Fruit fly (Drosophila melanogaster) whole organism, embryonic: ENCODE data around the gene CG9855.
A peak's percentile ranks its signal among the peaks of the same experiment; 100 is the strongest.

Experiments used
- BtbVII ChIP-seq: fragments of 200-800 bp; sonication (Bioruptor generic); optimal IDR thresholded peaks from 3 replicates; lab custom pipeline; 2017; ENCODE audit warnings: missing biosample characterization, mild to moderate bottlenecking, missing genetic modification characterization
- CG10267 ChIP-seq: fragments of 200-800 bp; sonication (Bioruptor generic); optimal IDR thresholded peaks from 2 replicates; lab custom pipeline; 2018; ENCODE audit warnings: missing biosample characterization, mild to moderate bottlenecking, missing genetic modification characterization, moderate library complexity
- CG10654 ChIP-seq: fragments of 200-800 bp; sonication (Bioruptor generic); optimal IDR thresholded peaks from 2 replicates; lab custom pipeline; 2016; ENCODE audit warnings: missing biosample characterization, missing genetic modification characterization
- CG11560 ChIP-seq: fragments of 200-800 bp; sonication (Bioruptor generic); IDR thresholded peaks from 3 replicates; pipeline ENCODE4 v1.3.6; 2022; ENCODE audit warnings: missing biosample characterization, missing genetic modification characterization
- CG11695 ChIP-seq: fragments of 200-800 bp; sonication (Bioruptor generic); IDR thresholded peaks from 3 replicates; pipeline ENCODE4 v1.3.6; 2022; ENCODE audit warnings: missing biosample characterization, missing genetic modification characterization
- CG12299 ChIP-seq: fragments of 200-800 bp; sonication (Bioruptor generic); optimal IDR thresholded peaks from 2 replicates; lab custom pipeline; 2018; ENCODE audit warnings: missing biosample characterization, mild to moderate bottlenecking, missing genetic modification characterization
- CG12391 ChIP-seq: fragments of 200-800 bp; sonication (Bioruptor generic); optimal IDR thresholded peaks from 3 replicates; lab custom pipeline; 2018; ENCODE audit warnings: missing biosample characterization, mild to moderate bottlenecking, missing genetic modification characterization, moderate library complexity
- CG15073 ChIP-seq: fragments of 200-800 bp; sonication (Bioruptor generic); optimal IDR thresholded peaks from 2 replicates; lab custom pipeline; 2016; ENCODE audit warnings: missing biosample characterization, missing genetic modification characterization
- CG1603 ChIP-seq: fragments of 200-800 bp; sonication (Bioruptor generic); optimal IDR thresholded peaks from 2 replicates; lab custom pipeline; 2019; ENCODE audit warnings: missing biosample characterization, mild to moderate bottlenecking, missing genetic modification characterization, moderate library complexity
- CG2678 ChIP-seq: fragments of 200-800 bp; sonication (Bioruptor generic); optimal IDR thresholded peaks from 3 replicates; lab custom pipeline; 2019; ENCODE audit warnings: missing biosample characterization, mild to moderate bottlenecking, missing genetic modification characterization, moderate library complexity
- CG31365 ChIP-seq: fragments of 200-800 bp; sonication (Bioruptor generic); optimal IDR thresholded peaks from 2 replicates; lab custom pipeline; 2018; ENCODE audit warnings: missing biosample characterization, mild to moderate bottlenecking, missing genetic modification characterization
- CG4854 ChIP-seq: fragments of 200-800 bp; sonication (Bioruptor generic); optimal IDR thresholded peaks from 2 replicates; lab custom pipeline; 2016; ENCODE audit warnings: missing biosample characterization, missing genetic modification characterization, inconsistent platforms
- CG5245 ChIP-seq: fragments of 200-800 bp; sonication (Bioruptor generic); optimal IDR thresholded peaks from 3 replicates; lab custom pipeline; 2016; ENCODE audit warnings: missing biosample characterization, missing genetic modification characterization
- CG6175 ChIP-seq: fragments of 200-800 bp; sonication (Bioruptor generic); IDR thresholded peaks from 3 replicates; pipeline ENCODE4 v1.3.6; 2022; ENCODE audit warnings: missing biosample characterization, missing genetic modification characterization
- CG6654 ChIP-seq: fragments of 200-800 bp; sonication (Bioruptor generic); optimal IDR thresholded peaks from 2 replicates; lab custom pipeline; 2017; ENCODE audit warnings: missing biosample characterization, mild to moderate bottlenecking, missing genetic modification characterization
- CG7786 ChIP-seq: fragments of 200-800 bp; sonication (Bioruptor generic); optimal IDR thresholded peaks from 2 replicates; lab custom pipeline; 2016; ENCODE audit warnings: missing biosample characterization, missing genetic modification characterization
- CG9797 ChIP-seq: fragments of 200-800 bp; sonication (Bioruptor generic); optimal IDR thresholded peaks from 3 replicates; lab custom pipeline; 2018; ENCODE audit warnings: missing biosample characterization, mild to moderate bottlenecking, missing genetic modification characterization
- CG9817 ChIP-seq: fragments of 200-800 bp; sonication (Bioruptor generic); optimal IDR thresholded peaks from 2 replicates; lab custom pipeline; 2018; ENCODE audit warnings: missing biosample characterization, mild to moderate bottlenecking, missing genetic modification characterization, moderate library complexity
- CkIIα-i1 ChIP-seq: fragments of 200-800 bp; sonication (Bioruptor generic); IDR thresholded peaks from 2 replicates; pipeline ENCODE4 v1.3.6; 2022; ENCODE audit warnings: missing biosample characterization, missing genetic modification characterization
- Dfd ChIP-seq, 2 experiments: fragments of >200 bp; optimal IDR thresholded peaks; 2 replicates each; lab custom pipeline; 2017; ENCODE audit warnings: missing biosample characterization in 2 of 2, missing genetic modification characterization in 2 of 2
- Dll ChIP-seq: fragments of 200-800 bp; sonication (Bioruptor generic); IDR thresholded peaks from 4 replicates; pipeline ENCODE4 v1.3.6; 2022; ENCODE audit warnings: missing biosample characterization, missing genetic modification characterization; ENCODE audit not compliant: partially characterized antibody
- Fer3 ChIP-seq: fragments of 200-800 bp; sonication (Bioruptor generic); optimal IDR thresholded peaks from 2 replicates; lab custom pipeline; 2018; ENCODE audit warnings: missing biosample characterization, mild to moderate bottlenecking, missing genetic modification characterization, moderate library complexity
- H15 ChIP-seq: fragments of 200-800 bp; sonication (Bioruptor generic); IDR thresholded peaks from 3 replicates; pipeline ENCODE4 v1.3.6; 2022; ENCODE audit warnings: missing biosample characterization, missing genetic modification characterization
- Hand ChIP-seq: fragments of 200-800 bp; sonication (Bioruptor generic); optimal IDR thresholded peaks from 2 replicates; lab custom pipeline; 2017; ENCODE audit warnings: mild to moderate bottlenecking, missing biosample characterization, missing genetic modification reagents, missing genetic modification characterization
- HmgZ ChIP-seq: fragments of 200-800 bp; sonication (Bioruptor generic); optimal IDR thresholded peaks from 2 replicates; lab custom pipeline; 2018; ENCODE audit warnings: missing biosample characterization, mild to moderate bottlenecking, missing genetic modification characterization
- Hmr ChIP-seq: fragments of 200-800 bp; sonication (Bioruptor generic); optimal IDR thresholded peaks from 3 replicates; lab custom pipeline; 2017; ENCODE audit warnings: mild to moderate bottlenecking, missing biosample characterization, missing genetic modification reagents, missing genetic modification characterization
- Hmx ChIP-seq: fragments of 200-800 bp; sonication (Bioruptor generic); optimal IDR thresholded peaks from 2 replicates; lab custom pipeline; 2016; ENCODE audit warnings: missing biosample characterization, missing genetic modification characterization
- Hr3 ChIP-seq: fragments of 200-800 bp; sonication (Bioruptor generic); optimal IDR thresholded peaks from 3 replicates; lab custom pipeline; 2016; ENCODE audit warnings: missing biosample characterization, missing genetic modification characterization
- NK7.1 ChIP-seq: fragments of 200-800 bp; sonication (Bioruptor generic); optimal IDR thresholded peaks from 3 replicates; lab custom pipeline; 2016; ENCODE audit warnings: missing biosample characterization, missing genetic modification characterization
- Oli ChIP-seq: fragments of 200-800 bp; sonication (Bioruptor generic); optimal IDR thresholded peaks from 2 replicates; lab custom pipeline; 2018; ENCODE audit warnings: missing biosample characterization, mild to moderate bottlenecking, missing genetic modification characterization, moderate library complexity
- Pdp1 ChIP-seq, 2 experiments: fragments of 200-800 bp; sonication (Bioruptor generic); optimal IDR thresholded peaks; 3 replicates each; lab custom pipeline; 2016; ENCODE audit warnings: missing biosample characterization in 2 of 2, missing genetic modification characterization in 2 of 2, mild to moderate bottlenecking in 1 of 2, moderate library complexity in 1 of 2
- Rx ChIP-seq: fragments of 200-800 bp; sonication (Bioruptor generic); IDR thresholded peaks from 2 replicates; pipeline ENCODE4 v1.3.6; 2022; ENCODE audit warnings: missing biosample characterization, missing genetic modification characterization
- bowl ChIP-seq: fragments of 200-800 bp; sonication (Bioruptor generic); IDR thresholded peaks from 2 replicates; pipeline ENCODE4 v1.3.6; 2022; ENCODE audit warnings: missing biosample characterization, missing genetic modification characterization
- br ChIP-seq: fragments of >200 bp; optimal IDR thresholded peaks from 2 replicates; lab custom pipeline; 2017
- cas ChIP-seq: fragments of 200-800 bp; sonication (Bioruptor generic); IDR thresholded peaks from 2 replicates; pipeline ENCODE4 v1.3.6; 2022; ENCODE audit warnings: missing biosample characterization, missing genetic modification characterization
- chn ChIP-seq: fragments of 200-800 bp; sonication (Bioruptor generic); optimal IDR thresholded peaks from 2 replicates; lab custom pipeline; 2016; ENCODE audit warnings: missing biosample characterization, missing genetic modification characterization
- crol ChIP-seq: fragments of 200-800 bp; sonication (Bioruptor generic); IDR thresholded peaks from 2 replicates; pipeline ENCODE4 v1.3.6; 2022; ENCODE audit warnings: missing biosample characterization, missing genetic modification characterization
- dimm ChIP-seq: fragments of 200-800 bp; sonication (Bioruptor generic); IDR thresholded peaks from 2 replicates; pipeline ENCODE4 v1.3.6; 2022; ENCODE audit warnings: missing biosample characterization, missing genetic modification characterization
- gce ChIP-seq: fragments of 200-800 bp; sonication (Bioruptor generic); IDR thresholded peaks from 3 replicates; pipeline ENCODE4 v1.3.6; 2022; ENCODE audit warnings: missing biosample characterization, missing genetic modification characterization
- gem ChIP-seq: fragments of 200-800 bp; sonication (Bioruptor generic); optimal IDR thresholded peaks from 2 replicates; lab custom pipeline; 2019; ENCODE audit warnings: missing biosample characterization, mild to moderate bottlenecking, missing genetic modification characterization, moderate library complexity
- nom ChIP-seq: fragments of 200-800 bp; sonication (Bioruptor generic); optimal IDR thresholded peaks from 2 replicates; lab custom pipeline; 2017; ENCODE audit warnings: missing biosample characterization, missing genetic modification characterization, mild to moderate bottlenecking, moderate library complexity, missing genetic modification reagents
- otp ChIP-seq: fragments of 200-800 bp; sonication (Bioruptor generic); IDR thresholded peaks from 3 replicates; pipeline ENCODE4, ENCODE4 v1.3.6; 2022; ENCODE audit warnings: missing biosample characterization, missing genetic modification characterization
- peb ChIP-seq: fragments of 200-800 bp; sonication (Bioruptor generic); IDR thresholded peaks from 2 replicates; pipeline ENCODE4 v1.3.6; 2022; ENCODE audit warnings: missing biosample characterization, missing genetic modification characterization
- pho ChIP-seq: fragments of 200-800 bp; sonication (Bioruptor generic); optimal IDR thresholded peaks from 2 replicates; lab custom pipeline; 2016; ENCODE audit warnings: missing biosample characterization, missing genetic modification characterization
- pnt ChIP-seq: fragments of 200-800 bp; sonication (Bioruptor generic); optimal IDR thresholded peaks from 3 replicates; lab custom pipeline; 2016; ENCODE audit warnings: missing biosample characterization, missing genetic modification characterization
- row ChIP-seq: fragments of 200-800 bp; sonication (Bioruptor generic); IDR thresholded peaks from 3 replicates; pipeline ENCODE4 v1.3.6; 2022; ENCODE audit warnings: missing biosample characterization, missing genetic modification characterization
- salm ChIP-seq: fragments of 200-800 bp; sonication (Bioruptor generic); optimal IDR thresholded peaks from 2 replicates; lab custom pipeline; 2018; ENCODE audit warnings: missing biosample characterization, mild to moderate bottlenecking, missing genetic modification characterization
- sr ChIP-seq: fragments of 200-800 bp; sonication (Bioruptor generic); IDR thresholded peaks from 3 replicates; pipeline ENCODE4 v1.3.6; 2022; ENCODE audit warnings: missing biosample characterization, missing genetic modification characterization
- ssp ChIP-seq: fragments of 200-800 bp; sonication (Bioruptor generic); IDR thresholded peaks from 2 replicates; pipeline ENCODE4 v1.3.6; 2022; ENCODE audit warnings: missing biosample characterization, missing genetic modification characterization
- tap ChIP-seq: fragments of 200-800 bp; optimal IDR thresholded peaks from 3 replicates; lab custom pipeline; 2019; ENCODE audit warnings: missing biosample characterization, mild to moderate bottlenecking, missing genetic modification characterization, moderate library complexity
- tio ChIP-seq: fragments of 200-800 bp; sonication (Bioruptor generic); optimal IDR thresholded peaks from 2 replicates; lab custom pipeline; 2017; ENCODE audit warnings: missing biosample characterization, missing genetic modification characterization, inconsistent platforms
- ttk ChIP-seq: fragments of 200-800 bp; sonication (Bioruptor generic); IDR thresholded peaks from 2 replicates; pipeline ENCODE4 v2.1.2; 2022; ENCODE audit warnings: missing biosample characterization, missing genetic modification characterization
- unpg ChIP-seq: fragments of 200-800 bp; sonication (Bioruptor generic); optimal IDR thresholded peaks from 3 replicates; lab custom pipeline; 2018; ENCODE audit warnings: missing biosample characterization, mild to moderate bottlenecking, missing genetic modification characterization, moderate library complexity

The CG9855 gene

dm6 chr3R:4387490-4387889 is 10.2 kb downstream of the CG9855 start, which contains the start of gene tub (continued):
- TF ChIP-seq Rx (GFP tag; lab: Robert Waterston, UW) (no peak), pnt (GFP tag; lab: Kevin White, UChicago) (no peak), ttk (GFP tag; lab: Robert Waterston, UW) (no peak), Hand (GFP tag; lab: Kevin White, UChicago) (no peak), CG9797 (GFP tag; lab: Kevin White, UChicago) (peak; percentile 84), bowl (no peak), nom (GFP tag; lab: Kevin White, UChicago) (peak; percentile 13), CG11695 (GFP tag; lab: Robert Waterston, UW) (no peak), Hr3 (peak; percentile 20), pho (GFP tag; lab: Kevin White, UChicago) (peak; percentile 15), CG1603 (peak; percentile 77), CG4854 (GFP tag; lab: Kevin White, UChicago) (no peak), CG6654 (GFP tag; lab: Kevin White, UChicago) (no peak), CG9817 (tag; lab: Kevin White, UChicago) (no peak), otp (no peak), CG6175 (GFP tag; lab: Robert Waterston, UW) (no peak), Pdp1 (GFP tag; optimal IDR thresholded peaks at IDR 0.05; lab: Kevin White, UChicago) (peak; percentile 24 to 87), Dfd (GFP tag; optimal IDR thresholded peaks at IDR 0.05; lab: Kevin White, UChicago) (no peak), unpg (GFP tag; lab: Kevin White, UChicago) (no peak), CG10267 (tag; lab: Kevin White, UChicago) (peak; percentile 53), NK7.1 (peak; percentile 8), Fer3 (tag; lab: Kevin White, UChicago) (no peak), peb (no peak), CG11560 (tag; lab: Robert Waterston, UW) (no peak), CG2678 (no peak), HmgZ (tag; lab: Kevin White, UChicago) (peak; percentile 76), tap (tag; lab: Kevin White, UChicago) (no peak), gce (GFP tag; lab: Robert Waterston, UW) (no peak), Hmx (no peak), CG15073 (GFP tag; lab: Kevin White, UChicago) (no peak), Hmr (no peak), br (lab: Kevin White, UChicago) (no peak), gem (tag; lab: Kevin White, UChicago) (no peak), CG12391 (peak; percentile 58), crol (GFP tag; lab: Robert Waterston, UW) (no peak), BtbVII (GFP tag; lab: Kevin White, UChicago) (no peak), CkIIα-i1 (GFP tag; lab: Robert Waterston, UW) (no peak), CG31365 (tag; lab: Kevin White, UChicago) (no peak), Oli (tag; lab: Kevin White, UChicago) (no peak), ssp (GFP tag; lab: Robert Waterston, UW) (peak; percentile 72), salm (tag; lab: Kevin White, UChicago) (no peak), CG10654 (no peak), CG7786 (GFP tag; lab: Kevin White, UChicago) (peak; percentile 23), row (GFP tag; lab: Robert Waterston, UW) (peak; percentile 85), H15 (GFP tag; lab: Robert Waterston, UW) (no peak), Dll (GFP tag; lab: Robert Waterston, UW) (0 out of 4 replicates have a peak, but pooled peaks have one; percentile 19), CG12299 (tag; lab: Kevin White, UChicago) (no peak), sr (GFP tag; lab: Robert Waterston, UW) (no peak), chn (GFP tag; lab: Kevin White, UChicago) (peak; percentile 1), CG5245 (GFP tag; lab: Kevin White, UChicago) (peak; percentile 30), tio (GFP tag; lab: Kevin White, UChicago) (no peak), cas (GFP tag; lab: Robert Waterston, UW) (no peak), dimm (no peak)
